Worm (Caenorhabditis elegans) whole organism, midembryonic: ENCODE results near the gene B0507.1.

ENCODE experiments used
- T22C8.4 ChIP-seq: fragments of 200-800 bp; sonication (Bioruptor generic); IDR thresholded peaks from 2 replicates; pipeline ENCODE4 v1.3.6; 2022; ENCODE audit warnings: missing genetic modification characterization, missing compliant biosample characterization
- cog-1 ChIP-seq: sonication (generic microtip); optimal IDR thresholded peaks from 2 replicates; lab custom pipeline; 2016; ENCODE audit warnings: missing genetic modification characterization, missing compliant biosample characterization
- flt-1 ChIP-seq: fragments of 200-800 bp; sonication (Bioruptor generic); IDR thresholded peaks from 2 replicates; pipeline ENCODE4 v1.3.6; 2022; ENCODE audit warnings: missing genetic modification characterization, missing compliant biosample characterization
- klf-2 ChIP-seq: fragments of 200-800 bp; sonication (Bioruptor generic); conservative IDR thresholded peaks from 2 replicates; pipeline ENCODE4 v1.3.6; 2022; ENCODE audit warnings: missing genetic modification reagents, missing genetic modification characterization, missing compliant biosample characterization
- med-1 ChIP-seq: sonication (generic microtip); optimal IDR thresholded peaks from 2 replicates; lab custom pipeline; 2017; ENCODE audit warnings: missing genetic modification characterization, mild to moderate bottlenecking, missing compliant biosample characterization, antibody characterized with exemption, missing genetic modification reagents; ENCODE audit not compliant: insufficient read depth
- ref-1 ChIP-seq: fragments of 200-800 bp; sonication (Bioruptor generic); conservative IDR thresholded peaks from 2 replicates; pipeline ENCODE4 v1.3.6; 2022; ENCODE audit warnings: missing genetic modification reagents, missing genetic modification characterization, missing compliant biosample characterization
- tab-1 ChIP-seq: fragments of 200-800 bp; sonication (Bioruptor generic); IDR thresholded peaks from 2 replicates; pipeline ENCODE4 v1.3.6; 2022; ENCODE audit warnings: missing genetic modification characterization, missing compliant biosample characterization
- ztf-23 ChIP-seq: fragments of 200-800 bp; sonication (Bioruptor generic); IDR thresholded peaks from 2 replicates; pipeline ENCODE4 v1.3.6; 2022; ENCODE audit warnings: missing genetic modification reagents, missing genetic modification characterization, missing compliant biosample characterization
- ztf-29 ChIP-seq: fragments of 200-800 bp; sonication (Bioruptor generic); IDR thresholded peaks from 2 replicates; pipeline ENCODE4 v1.3.6; 2022; ENCODE audit warnings: missing genetic modification reagents, missing genetic modification characterization, missing compliant biosample characterization

Gene B0507.1

DNA sequence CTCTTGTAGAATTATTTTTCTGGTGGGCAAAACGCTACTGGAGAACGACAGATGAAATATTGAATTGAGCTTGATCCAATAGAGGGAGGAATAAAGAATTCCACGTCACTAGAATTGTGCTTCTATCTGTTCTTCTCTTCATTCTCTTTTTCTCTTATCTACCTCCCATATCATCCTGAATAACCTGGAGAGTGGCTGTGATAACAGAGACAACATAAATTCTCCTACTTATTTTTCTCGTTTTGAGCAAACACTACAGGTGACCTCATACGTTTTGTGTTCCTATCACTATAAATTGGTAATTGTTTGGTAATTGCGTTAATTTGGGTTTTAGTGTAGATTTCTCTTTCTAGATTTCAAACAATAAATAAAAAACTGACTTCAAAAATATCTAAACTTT lies 4.8 kb downstream of the B0507.1 start:
- TF ChIP-seq ztf-29 (GFP tag; lab: Robert Waterston, UW) (no peak), ztf-23 (GFP tag; lab: Robert Waterston, UW) (no peak), cog-1 (tag; lab: Kevin White, UChicago) (no peak), ref-1 (GFP tag; lab: Robert Waterston, UW) (no peak), klf-2 (GFP tag; lab: Robert Waterston, UW) (no peak), med-1 (GFP tag; lab: Kevin White, UChicago) (no peak), T22C8.4 (no peak), tab-1 (GFP tag; lab: Robert Waterston, UW) (no peak), flt-1 (GFP tag; lab: Robert Waterston, UW) (no peak)

DNA sequence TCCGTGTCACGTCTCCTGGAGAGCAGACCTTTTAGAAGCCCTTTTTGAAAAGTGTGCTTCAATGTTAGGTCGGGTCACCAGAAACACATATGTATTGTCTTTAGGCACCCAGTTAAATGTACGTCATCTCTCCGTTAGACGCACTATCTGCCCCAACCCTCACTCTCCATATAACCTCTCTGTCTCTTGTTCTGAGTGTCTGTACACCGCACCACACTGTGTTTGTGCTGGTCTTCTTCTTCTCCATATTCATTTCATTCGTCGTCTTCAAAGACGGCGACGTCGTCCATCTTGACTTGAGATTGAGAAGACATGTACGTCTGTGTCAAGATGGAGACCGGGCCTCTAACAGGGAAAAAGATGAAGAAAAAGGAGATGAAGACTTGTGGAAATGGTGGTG lies 5.7 kb downstream of the B0507.1 start:
- no peak for TF ChIP-seq ztf-23 (GFP tag; lab: Robert Waterston, UW)
- no peak for TF ChIP-seq tab-1 (GFP tag; lab: Robert Waterston, UW)
- TF ChIP-seq ztf-29 (GFP tag; lab: Robert Waterston, UW): no peak
- TF ChIP-seq cog-1 (tag; lab: Kevin White, UChicago): no peak
- TF ChIP-seq flt-1 (GFP tag; lab: Robert Waterston, UW): no peak
- TF ChIP-seq ref-1 (GFP tag; lab: Robert Waterston, UW): no peak
- TF ChIP-seq med-1 (GFP tag; lab: Kevin White, UChicago): no peak
- TF ChIP-seq klf-2 (GFP tag; lab: Robert Waterston, UW): no peak
- no peak for TF ChIP-seq T22C8.4

DNA sequence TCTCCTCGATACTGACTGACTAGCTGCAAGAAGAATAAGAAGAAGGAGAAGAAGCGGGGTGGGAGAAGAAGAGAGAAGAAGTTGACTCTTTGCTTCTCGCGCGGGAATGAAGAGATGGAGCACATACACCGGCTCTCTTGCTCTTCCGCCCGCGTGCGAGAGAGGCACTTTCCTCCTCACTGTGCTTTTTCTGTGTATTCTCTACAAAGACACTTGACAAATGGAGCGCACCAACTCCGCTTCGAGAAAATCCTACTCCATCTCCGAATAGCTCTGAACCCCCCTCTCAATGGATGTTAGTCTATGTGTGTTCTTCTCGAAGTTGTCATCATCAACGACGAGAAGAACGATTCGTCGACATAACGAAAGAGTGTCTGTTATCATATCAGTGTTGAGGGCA lies 8.1 kb downstream of the B0507.1 start:
- TF ChIP-seq ztf-29 (GFP tag; lab: Robert Waterston, UW) (no peak), klf-2 (GFP tag; lab: Robert Waterston, UW) (no peak), cog-1 (tag; lab: Kevin White, UChicago) (no peak), flt-1 (GFP tag; lab: Robert Waterston, UW) (no peak), med-1 (GFP tag; lab: Kevin White, UChicago) (no peak), ztf-23 (GFP tag; lab: Robert Waterston, UW) (no peak), T22C8.4 (no peak)

DNA sequence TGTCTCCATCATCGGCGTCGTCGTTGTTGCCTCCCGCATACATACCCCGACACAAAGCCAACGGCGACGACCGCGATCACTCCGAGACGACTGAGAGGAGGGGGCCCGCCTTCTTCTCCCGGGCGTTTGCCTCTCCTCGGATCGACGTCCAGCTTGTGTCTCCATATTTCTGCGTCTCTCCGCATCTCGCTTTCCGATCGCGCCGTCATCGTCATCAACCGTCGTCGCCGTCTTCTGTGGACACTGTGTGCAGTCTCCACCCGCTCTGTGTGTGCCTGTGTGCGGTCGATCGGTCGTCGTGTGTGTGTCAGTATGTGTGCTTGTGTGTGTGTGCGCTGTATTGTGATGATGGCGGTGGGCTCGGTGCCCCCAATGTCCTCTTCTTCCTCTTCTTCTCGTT lies 9.2 kb downstream of the B0507.1 start:
- TF ChIP-seq tab-1 (GFP tag; lab: Robert Waterston, UW) (peak; percentile 70; the same call in 1 of the 2 replicates), cog-1 (tag; lab: Kevin White, UChicago) (peak; percentile 27), T22C8.4 (no peak), klf-2 (GFP tag; lab: Robert Waterston, UW) (no peak), med-1 (GFP tag; lab: Kevin White, UChicago) (no peak), ztf-29 (GFP tag; lab: Robert Waterston, UW) (peak; percentile 75), ztf-23 (GFP tag; lab: Robert Waterston, UW) (peak; percentile 60), ref-1 (GFP tag; lab: Robert Waterston, UW) (no peak), flt-1 (GFP tag; lab: Robert Waterston, UW) (peak; percentile 73)

ce11 chrV:8786245-8786644 lies 9.9 kb downstream of the B0507.1 start, which contains the start of gene sup-37:
TSS of gene sup-37 (plus strand) at chrV:8786545.
- TF ChIP-seq med-1 (GFP tag; lab: Kevin White, UChicago): no peak
- TF ChIP-seq tab-1 (GFP tag; lab: Robert Waterston, UW): no peak
- TF ChIP-seq ref-1 (GFP tag; lab: Robert Waterston, UW): no peak
- TF ChIP-seq T22C8.4: no peak
- no peak for TF ChIP-seq klf-2 (GFP tag; lab: Robert Waterston, UW)
- TF ChIP-seq flt-1 (GFP tag; lab: Robert Waterston, UW): no peak
- no peak for TF ChIP-seq ztf-23 (GFP tag; lab: Robert Waterston, UW)
- TF ChIP-seq cog-1 (tag; lab: Kevin White, UChicago): no peak
- no peak for TF ChIP-seq ztf-29 (GFP tag; lab: Robert Waterston, UW)

DNA sequence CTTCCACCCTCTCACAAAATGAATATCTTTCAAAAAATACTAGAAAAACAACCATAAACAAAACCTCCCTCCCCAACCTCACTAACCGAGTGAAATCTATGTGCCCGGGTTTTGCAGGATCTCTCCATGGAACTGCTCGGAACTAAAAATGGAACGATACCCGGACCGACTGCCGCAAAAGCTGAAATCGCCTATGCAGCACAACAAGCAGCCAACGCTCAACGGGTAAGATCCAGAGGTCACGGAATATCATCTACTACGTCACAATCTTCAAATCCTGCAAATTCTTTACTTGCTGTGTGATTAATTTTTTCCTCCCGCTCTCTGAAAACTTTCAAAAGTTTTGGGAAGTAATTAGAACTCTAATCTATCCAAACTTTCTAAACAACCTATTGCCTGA lies 13.0 kb downstream of the B0507.1 start:
- TF ChIP-seq ztf-23 (GFP tag; lab: Robert Waterston, UW): no peak
- TF ChIP-seq ztf-29 (GFP tag; lab: Robert Waterston, UW): no peak

ce11 chrV:8792814-8793213 lies 16.4 kb downstream of the B0507.1 start:
- TF ChIP-seq med-1 (GFP tag; lab: Kevin White, UChicago) (no peak), T22C8.4 (peak; percentile 51)

- no peak for TF ChIP-seq klf-2 (GFP tag; lab: Robert Waterston, UW)
- no peak for TF ChIP-seq ztf-23 (GFP tag; lab: Robert Waterston, UW)
- TF ChIP-seq T22C8.4: no peak
Measured at ce11 chrV:8795499-8795898, 19.1 kb downstream of the B0507.1 start.

DNA sequence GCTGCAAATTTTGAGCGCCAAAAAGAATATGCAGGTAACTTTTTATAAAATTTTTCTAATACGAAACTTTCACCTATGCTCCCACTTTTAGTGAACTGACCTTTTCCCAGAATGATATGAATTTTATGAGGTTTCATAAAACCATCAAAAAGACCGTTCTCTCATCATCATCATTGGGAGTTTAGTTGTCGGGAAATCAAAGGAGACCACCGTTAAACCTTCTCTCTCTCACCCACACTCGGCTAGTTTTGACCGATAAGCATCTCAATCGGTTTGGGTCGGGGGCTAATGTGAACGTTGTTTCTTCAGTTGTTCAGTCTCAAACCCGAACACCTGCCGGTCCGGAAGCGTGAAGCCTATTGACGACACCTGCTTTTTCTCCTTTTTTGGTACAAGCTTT lies 19.9 kb downstream of the B0507.1 start:
- TF ChIP-seq flt-1 (GFP tag; lab: Robert Waterston, UW) (no peak), ref-1 (GFP tag; lab: Robert Waterston, UW) (no peak), T22C8.4 (no peak)

ce11 chrV:8796889-8797288 lies 20.5 kb downstream of the B0507.1 start:
- no peak for TF ChIP-seq ref-1 (GFP tag; lab: Robert Waterston, UW)

DNA sequence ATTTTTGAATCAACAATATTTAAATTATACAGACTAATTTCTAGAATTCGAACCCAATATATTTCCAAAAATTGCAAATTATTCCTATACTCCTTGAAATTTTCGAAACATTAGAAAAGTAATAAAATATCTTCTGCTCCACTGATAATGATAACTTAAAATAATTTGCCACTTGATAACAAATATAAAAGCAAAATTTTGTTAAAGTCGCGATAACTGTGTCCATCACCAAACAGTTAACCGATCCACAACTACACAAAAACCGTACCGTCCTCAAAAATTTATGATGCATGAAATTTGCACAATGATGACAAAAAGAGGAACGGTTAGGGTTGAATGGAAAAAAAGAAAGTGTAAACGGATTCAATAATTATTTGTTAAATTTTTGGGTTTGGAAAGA lies 22.1 kb downstream of the B0507.1 start:
- TF ChIP-seq tab-1 (GFP tag; lab: Robert Waterston, UW) (no peak), T22C8.4 (no peak), ztf-29 (GFP tag; lab: Robert Waterston, UW) (no peak), cog-1 (tag; lab: Kevin White, UChicago) (no peak), klf-2 (GFP tag; lab: Robert Waterston, UW) (no peak)
